Fruit fly (Drosophila melanogaster) S2 (cell line): ENCODE data around the gene Mzt1.

ENCODE experiments used
- CG8478 ChIP-seq: fragments of >200 bp; optimal IDR thresholded peaks from 2 replicates; lab custom pipeline; 2018
- CTCF ChIP-seq, 2 experiments: fragments of >200 bp; optimal IDR thresholded peaks; 2 replicates each; lab custom pipeline; 2018

DNA sequence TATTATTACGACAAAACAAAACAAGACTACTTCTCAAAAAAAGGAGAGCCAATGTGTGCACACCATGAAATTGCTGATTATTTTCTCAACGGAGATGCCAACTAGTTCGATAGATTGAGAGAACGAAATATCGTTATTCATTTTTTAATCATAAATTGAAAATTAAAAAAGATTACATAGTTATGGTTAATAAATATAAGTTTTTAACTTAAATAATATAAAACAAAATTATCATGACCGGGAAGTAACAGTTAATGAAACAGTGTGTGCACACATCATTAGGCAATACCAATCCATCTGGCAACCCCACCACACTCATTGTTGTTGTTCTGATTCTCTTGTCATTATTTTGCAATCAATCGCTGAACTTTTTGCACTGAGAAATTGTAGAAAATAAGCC lies 17.2 kb upstream of the Mzt1 start, which contains the start of the genes CG1317 and CG8993:
- TF ChIP-seq CTCF (optimal IDR thresholded peaks at IDR 0.05; lab: Kevin White, UChicago) (no peak), CG8478 (lab: Kevin White, UChicago) (no peak)
